Worm (Caenorhabditis elegans) whole organism, L4 larva: Measurements from ENCODE around the gene F44E2.4.

Experiments
- F10B5.3 ChIP-seq: sonication (generic microtip); optimal IDR thresholded peaks from 2 replicates; lab custom pipeline; 2016; ENCODE audit warnings: mild to moderate bottlenecking, missing genetic modification characterization, missing compliant biosample characterization
- F26F4.8 ChIP-seq: fragments of 200-800 bp; sonication (Bioruptor generic); conservative IDR thresholded peaks from 2 replicates; pipeline ENCODE4 v1.3.6; 2022; ENCODE audit warnings: missing genetic modification characterization, missing compliant biosample characterization
- F37D6.2 ChIP-seq: sonication (generic microtip); optimal IDR thresholded peaks from 2 replicates; lab custom pipeline; 2016; ENCODE audit warnings: mild to moderate bottlenecking, missing genetic modification characterization, missing compliant biosample characterization
- T26A8.4 ChIP-seq: fragments of 200-800 bp; sonication (Bioruptor generic); IDR thresholded peaks from 2 replicates; pipeline ENCODE4 v1.3.6; 2022; ENCODE audit warnings: missing genetic modification characterization, missing compliant biosample characterization
- Y5F2A.4 ChIP-seq: fragments of 200-800 bp; sonication (Bioruptor generic); optimal IDR thresholded peaks from 2 replicates; lab custom pipeline; 2018; ENCODE audit warnings: mild to moderate bottlenecking, missing genetic modification characterization, missing compliant biosample characterization
- Y75B8A.6 ChIP-seq: fragments of 200-800 bp; sonication (Bioruptor generic); IDR thresholded peaks from 2 replicates; pipeline ENCODE4 v1.3.6; 2022; ENCODE audit warnings: missing genetic modification reagents, missing genetic modification characterization, missing compliant biosample characterization
- ZK337.2 ChIP-seq: fragments of 200-800 bp; sonication (Bioruptor generic); IDR thresholded peaks from 2 replicates; pipeline ENCODE4 v1.3.6; 2022; ENCODE audit warnings: missing genetic modification reagents, missing genetic modification characterization, missing compliant biosample characterization
- aha-1 ChIP-seq: fragments of 150-350 bp; peaks from one replicate; lab custom pipeline; 2014; ENCODE audit warnings: missing biosample characterization, missing genetic modification characterization
- arid-1 ChIP-seq: fragments of 200-800 bp; sonication (Bioruptor generic); conservative IDR thresholded peaks from 2 replicates; pipeline ENCODE4 v1.3.6; 2022; ENCODE audit warnings: missing genetic modification reagents, missing genetic modification characterization, missing compliant biosample characterization
- attf-4 ChIP-seq: sonication (generic microtip); optimal IDR thresholded peaks from 3 replicates; lab custom pipeline; 2017; ENCODE audit warnings: missing biosample characterization, missing genetic modification characterization
- ceh-44 ChIP-seq: fragments of 200-800 bp; sonication (Bioruptor generic); IDR thresholded peaks from 2 replicates; pipeline ENCODE4 v1.3.6; 2022; ENCODE audit warnings: missing genetic modification reagents, missing genetic modification characterization, missing compliant biosample characterization
- daf-12 ChIP-seq: fragments of 150-350 bp; optimal IDR thresholded peaks from 2 replicates; lab custom pipeline; 2014; ENCODE audit warnings: missing biosample characterization, missing genetic modification reagents, missing genetic modification characterization
- daf-19 ChIP-seq: fragments of 200-800 bp; sonication (Bioruptor generic); conservative IDR thresholded peaks from 2 replicates; pipeline ENCODE4 v1.3.6; 2022; ENCODE audit warnings: missing genetic modification characterization, missing compliant biosample characterization
- daf-8 ChIP-seq: fragments of 200-800 bp; sonication (Bioruptor generic); IDR thresholded peaks from 2 replicates; pipeline ENCODE4 v1.3.6; 2022; ENCODE audit warnings: missing genetic modification characterization, missing compliant biosample characterization
- dmd-8 ChIP-seq: fragments of 200-800 bp; sonication (Bioruptor generic); IDR thresholded peaks from 2 replicates; pipeline ENCODE4 v1.3.6; 2022; ENCODE audit warnings: missing genetic modification characterization, missing compliant biosample characterization
- dmd-9 ChIP-seq: fragments of 200-800 bp; sonication (Bioruptor generic); IDR thresholded peaks from 2 replicates; pipeline ENCODE4 v1.3.6; 2022; ENCODE audit warnings: missing genetic modification reagents, missing genetic modification characterization, missing compliant biosample characterization
- duxl-1 ChIP-seq: sonication (generic microtip); optimal IDR thresholded peaks from 2 replicates; lab custom pipeline; 2016; ENCODE audit warnings: mild to moderate bottlenecking, missing genetic modification characterization, moderate library complexity, missing compliant biosample characterization; ENCODE audit not compliant: poor library complexity
- egl-43 ChIP-seq: fragments of 200-800 bp; sonication (Bioruptor generic); IDR thresholded peaks from 2 replicates; pipeline ENCODE4 v1.3.6; 2022; ENCODE audit warnings: missing genetic modification reagents, missing genetic modification characterization, missing compliant biosample characterization
- fkh-10 ChIP-seq: fragments of 150-350 bp; optimal IDR thresholded peaks from 2 replicates; lab custom pipeline; 2014; ENCODE audit warnings: missing biosample characterization, missing genetic modification reagents, missing genetic modification characterization
- fos-1 ChIP-seq: fragments of 150-350 bp; optimal IDR thresholded peaks from 2 replicates; lab custom pipeline; 2014; ENCODE audit warnings: missing biosample characterization, missing genetic modification characterization
- gei-8 ChIP-seq: fragments of 200-800 bp; sonication (Bioruptor generic); optimal IDR thresholded peaks from 2 replicates; lab custom pipeline; 2018; ENCODE audit warnings: mild to moderate bottlenecking, missing genetic modification characterization, missing compliant biosample characterization
- hif-1 ChIP-seq, 2 experiments: sonication (generic microtip); optimal IDR thresholded peaks; 2 replicates each; lab custom pipeline; 2016 to 2017; ENCODE audit warnings: missing compliant biosample characterization in 2 of 2, missing genetic modification characterization in 2 of 2, missing genetic modification reagents in 2 of 2, missing genotype in 2 of 2, mild to moderate bottlenecking in 1 of 2
- lim-7 ChIP-seq: fragments of 200-800 bp; sonication (Bioruptor generic); IDR thresholded peaks from 2 replicates; pipeline ENCODE4 v1.3.6; 2022; ENCODE audit warnings: missing genetic modification characterization, missing compliant biosample characterization
- lin-1 ChIP-seq: fragments of 200-800 bp; sonication (Bioruptor generic); IDR thresholded peaks from 2 replicates; pipeline ENCODE4 v1.3.6; 2022; ENCODE audit warnings: missing genetic modification reagents, missing genetic modification characterization, missing compliant biosample characterization
- lin-13 ChIP-seq: fragments of 150-350 bp; optimal IDR thresholded peaks from 2 replicates; lab custom pipeline; 2014; ENCODE audit warnings: missing biosample characterization, missing genetic modification reagents, missing genetic modification characterization
- madf-9 ChIP-seq: fragments of 200-800 bp; sonication (Bioruptor generic); conservative IDR thresholded peaks from 2 replicates; pipeline ENCODE4 v1.3.6; 2022; ENCODE audit warnings: missing genetic modification reagents, missing genetic modification characterization, missing compliant biosample characterization
- mdl-1 ChIP-seq, 2 experiments: fragments of 150-350 bp in 1 of 2; sonication (generic microtip) in 1 of 2; optimal IDR thresholded peaks; 2 replicates each; lab custom pipeline; 2014 to 2017; ENCODE audit warnings: missing biosample characterization in 2 of 2, missing genetic modification characterization in 2 of 2
- mep-1 ChIP-seq: fragments of 150-350 bp; sonication (generic microtip); optimal IDR thresholded peaks from 3 replicates; lab custom pipeline; 2014; ENCODE audit warnings: missing biosample characterization, missing genetic modification characterization
- mes-2 ChIP-seq: sonication (generic microtip); optimal IDR thresholded peaks from 2 replicates; lab custom pipeline; 2016; ENCODE audit warnings: missing genotype, mild to moderate bottlenecking, missing genetic modification characterization, missing compliant biosample characterization; ENCODE audit not compliant: poor library complexity, severe bottlenecking
- nhr-102 ChIP-seq: sonication (generic microtip); optimal IDR thresholded peaks from 2 replicates; lab custom pipeline; 2016; ENCODE audit warnings: mild to moderate bottlenecking, missing genetic modification characterization, moderate library complexity, missing compliant biosample characterization
- nhr-25 ChIP-seq: sonication (generic microtip); optimal IDR thresholded peaks from 2 replicates; lab custom pipeline; 2017; ENCODE audit warnings: missing genetic modification characterization, mild to moderate bottlenecking, missing compliant biosample characterization, antibody characterized with exemption, moderate library complexity, borderline replicate concordance; ENCODE audit not compliant: insufficient read depth
- nhr-6 ChIP-seq: fragments of 150-350 bp; optimal IDR thresholded peaks from 2 replicates; lab custom pipeline; 2014; ENCODE audit warnings: missing biosample characterization, missing genetic modification characterization
- nhr-76 ChIP-seq: fragments of 150-350 bp; optimal IDR thresholded peaks from 2 replicates; lab custom pipeline; 2014; ENCODE audit warnings: missing biosample characterization, missing genetic modification characterization
- nhr-77 ChIP-seq: fragments of 150-350 bp; optimal IDR thresholded peaks from 2 replicates; lab custom pipeline; 2014; ENCODE audit warnings: missing biosample characterization, missing genetic modification characterization
- pha-4 ChIP-seq, 2 experiments: fragments of 150-350 bp in 1 of 2; fragments of 200-800 bp in 1 of 2; sonication (Bioruptor generic) in 1 of 2; IDR thresholded peaks in 1 of 2; optimal IDR thresholded peaks in 1 of 2; 2 replicates each; pipeline versions ENCODE4 v1.3.6 to Lab custom; 2014 to 2022; ENCODE audit warnings: missing genetic modification characterization in 2 of 2, missing genetic modification reagents in 2 of 2, missing biosample characterization in 1 of 2, missing compliant biosample characterization in 1 of 2
- saeg-2 ChIP-seq: fragments of 200-800 bp; sonication (Bioruptor generic); IDR thresholded peaks from 2 replicates; pipeline ENCODE4 v1.3.6; 2022; ENCODE audit warnings: missing genetic modification reagents, missing genetic modification characterization, missing compliant biosample characterization
- sdz-12 ChIP-seq: fragments of 200-800 bp; sonication (Bioruptor generic); optimal IDR thresholded peaks from 2 replicates; lab custom pipeline; 2018; ENCODE audit warnings: mild to moderate bottlenecking, missing genetic modification characterization, missing compliant biosample characterization
- set-16 ChIP-seq: fragments of 200-800 bp; sonication (Bioruptor generic); IDR thresholded peaks from 2 replicates; pipeline ENCODE4 v1.3.6; 2022; ENCODE audit warnings: missing genetic modification reagents, missing genetic modification characterization, missing compliant biosample characterization
- spr-1 ChIP-seq: sonication (generic microtip); optimal IDR thresholded peaks from 2 replicates; lab custom pipeline; 2016; ENCODE audit warnings: mild to moderate bottlenecking, missing genetic modification characterization, missing compliant biosample characterization
- spr-3 ChIP-seq: fragments of 200-800 bp; sonication (Bioruptor generic); optimal IDR thresholded peaks from 2 replicates; lab custom pipeline; 2018; ENCODE audit warnings: mild to moderate bottlenecking, missing genetic modification characterization, missing compliant biosample characterization
- tra-1 ChIP-seq: fragments of 200-800 bp; sonication (Bioruptor generic); IDR thresholded peaks from 2 replicates; pipeline ENCODE4 v1.3.6; 2022; ENCODE audit warnings: missing genetic modification reagents, missing genetic modification characterization, missing compliant biosample characterization
- zfp-3 ChIP-seq: fragments of 200-800 bp; sonication (Bioruptor generic); conservative IDR thresholded peaks from 2 replicates; pipeline ENCODE4 v1.3.6; 2022; ENCODE audit warnings: missing genetic modification reagents, missing genetic modification characterization, missing compliant biosample characterization
- zip-11 ChIP-seq: fragments of 200-800 bp; sonication (Bioruptor generic); IDR thresholded peaks from 2 replicates; pipeline ENCODE4 v1.3.6; 2022; ENCODE audit warnings: missing genetic modification characterization, missing compliant biosample characterization
- zip-2 ChIP-seq: fragments of 150-350 bp; optimal IDR thresholded peaks from 2 replicates; lab custom pipeline; 2014; ENCODE audit warnings: missing biosample characterization, missing genetic modification characterization
- ztf-11 ChIP-seq: fragments of 150-350 bp; optimal IDR thresholded peaks from 2 replicates; lab custom pipeline; 2014; ENCODE audit warnings: missing biosample characterization, missing genetic modification characterization
- ztf-7 ChIP-seq: fragments of 150-350 bp; optimal IDR thresholded peaks from 2 replicates; lab custom pipeline; 2014; ENCODE audit warnings: missing biosample characterization, missing genetic modification characterization

The F44E2.4 gene

ce11 chrIII:8797211-8797733, 41.0 kb downstream of the F44E2.4 start (continued):
- TF ChIP-seq duxl-1 (tag; lab: Kevin White, UChicago) (no peak), arid-1 (GFP tag; lab: Robert Waterston, UW) (0 out of 2 replicates have a peak, but pooled peaks have one; percentile 24), nhr-76 (no peak), spr-3 (GFP tag; lab: Kevin White, UChicago) (peak; percentile 21), F37D6.2 (tag; lab: Kevin White, UChicago) (peak; percentile 80), hif-1 (tag; optimal IDR thresholded peaks at IDR 0.05; lab: Kevin White, UChicago) (peak; percentile 46 to 80), mep-1 (tag; lab: Kevin White, UChicago) (peak; percentile 92), tra-1 (peak; percentile 68), saeg-2 (GFP tag; lab: Robert Waterston, UW) (peak; percentile 46; the same call in 1 of the 2 replicates), lin-13 (GFP tag; lab: Kevin White, UChicago) (peak; percentile 79), F26F4.8 (GFP tag; lab: Robert Waterston, UW) (no peak), Y5F2A.4 (GFP tag; lab: Kevin White, UChicago) (no peak), zip-2 (tag; lab: Kevin White, UChicago) (no peak), nhr-77 (tag; lab: Kevin White, UChicago) (peak; percentile 93)

ce11 chrIII:8795595-8796141, 42.6 kb downstream of the F44E2.4 start:
- TF ChIP-seq aha-1 (tag; lab: Kevin White, UChicago), result peak; percentile 98
- peak; percentile 95 for TF ChIP-seq nhr-25 (tag; lab: Kevin White, UChicago)
- TF ChIP-seq ceh-44, result no peak
- TF ChIP-seq lin-13 (GFP tag; lab: Kevin White, UChicago), result peak; percentile 94
- no peak for TF ChIP-seq F26F4.8 (GFP tag; lab: Robert Waterston, UW)
- TF ChIP-seq daf-12 (tag; lab: Kevin White, UChicago), result no peak
- TF ChIP-seq attf-4, result peak; percentile 13
- peak; percentile 91 for TF ChIP-seq saeg-2 (GFP tag; lab: Robert Waterston, UW)
- no peak for TF ChIP-seq daf-8 (GFP tag; lab: Robert Waterston, UW)
- peak; percentile 80 for TF ChIP-seq daf-19 (GFP tag; lab: Robert Waterston, UW)
- TF ChIP-seq dmd-9, result 0 out of 2 replicates have a peak, but pooled peaks have one; percentile 9
- peak; percentile 64 for TF ChIP-seq madf-9 (GFP tag; lab: Robert Waterston, UW)
- TF ChIP-seq hif-1 (tag; optimal IDR thresholded peaks at IDR 0.05; lab: Kevin White, UChicago), result peak; percentile 75 to 88
- peak; percentile 87 for TF ChIP-seq nhr-77 (tag; lab: Kevin White, UChicago)
- TF ChIP-seq mdl-1 (tag; optimal IDR thresholded peaks at IDR 0.05; lab: Kevin White, UChicago), result peak; percentile 89 to 97
- peak; percentile 94 for TF ChIP-seq egl-43 (GFP tag; lab: Robert Waterston, UW)
- TF ChIP-seq lin-1, result peak; percentile 82; the same call in 1 of the 2 replicates
- TF ChIP-seq gei-8, result peak; percentile 94
- TF ChIP-seq set-16, result peak; percentile 84
- peak; percentile 90 for TF ChIP-seq pha-4 (GFP tag; IDR thresholded peaks at IDR 0.05; lab: Robert Waterston, UW)
- no peak for TF ChIP-seq pha-4 (tag; optimal IDR thresholded peaks at IDR 0.05; lab: Kevin White, UChicago)
- TF ChIP-seq nhr-102, result peak; percentile 85
- TF ChIP-seq fos-1 (tag; lab: Kevin White, UChicago), result peak; percentile 62
- peak; percentile 84 for TF ChIP-seq nhr-6
- peak; percentile 88 for TF ChIP-seq ztf-7
- no peak for TF ChIP-seq lim-7 (GFP tag; lab: Robert Waterston, UW)
- TF ChIP-seq Y75B8A.6 (GFP tag; lab: Robert Waterston, UW), result no peak
- peak; percentile 96 for TF ChIP-seq fkh-10 (GFP tag; lab: Kevin White, UChicago)
- TF ChIP-seq spr-1 (tag; lab: Kevin White, UChicago), result peak; percentile 88
- peak; percentile 69 for TF ChIP-seq mes-2 (tag; lab: Kevin White, UChicago)
- TF ChIP-seq zfp-3 (GFP tag; lab: Robert Waterston, UW), result 0 out of 2 replicates have a peak, but pooled peaks have one; percentile 14
- TF ChIP-seq ztf-11 (tag; lab: Kevin White, UChicago), result no peak
- no peak for TF ChIP-seq zip-11 (GFP tag; lab: Robert Waterston, UW)
- TF ChIP-seq dmd-8, result no peak
- no peak for TF ChIP-seq ZK337.2 (GFP tag; lab: Robert Waterston, UW)
- peak; percentile 92 for TF ChIP-seq T26A8.4 (GFP tag; lab: Robert Waterston, UW)
- no peak for TF ChIP-seq sdz-12
- peak; percentile 81 for TF ChIP-seq F10B5.3 (tag; lab: Kevin White, UChicago)
